Worm (Caenorhabditis elegans) whole organism, young adult: Measurements from ENCODE around the gene F33C8.2.

Source experiments
- B0035.1 ChIP-seq: sonication (generic microtip); optimal IDR thresholded peaks from 2 replicates; lab custom pipeline; 2016; ENCODE audit warnings: missing genetic modification characterization, mild to moderate bottlenecking, missing compliant biosample characterization, missing genotype, missing genetic modification reagents
- B0336.3 ChIP-seq: fragments of 200-800 bp; sonication (Bioruptor generic); IDR thresholded peaks from 2 replicates; pipeline ENCODE4 v1.3.6; 2022; ENCODE audit warnings: missing genetic modification characterization, missing compliant biosample characterization
- F57A8.1 ChIP-seq: fragments of 200-800 bp; sonication (Bioruptor generic); optimal IDR thresholded peaks from 2 replicates; lab custom pipeline; 2018; ENCODE audit warnings: mild to moderate bottlenecking, missing genetic modification characterization, moderate library complexity, missing compliant biosample characterization
- K11D2.4 ChIP-seq: fragments of 200-800 bp; sonication (Bioruptor generic); IDR thresholded peaks from 2 replicates; pipeline ENCODE4 v1.3.6; 2022; ENCODE audit warnings: missing genetic modification reagents, missing genetic modification characterization, missing compliant biosample characterization
- Y56A3A.18 ChIP-seq: fragments of 200-800 bp; sonication (Bioruptor generic); IDR thresholded peaks from 2 replicates; pipeline ENCODE4 v1.3.6; 2022; ENCODE audit warnings: missing genetic modification reagents, missing genetic modification characterization, missing compliant biosample characterization
- atf-7 ChIP-seq: sonication (generic microtip); optimal IDR thresholded peaks from 2 replicates; lab custom pipeline; 2017; ENCODE audit warnings: mild to moderate bottlenecking, missing genetic modification characterization, missing compliant biosample characterization
- ceh-100 ChIP-seq: fragments of 200-800 bp; sonication (Bioruptor generic); IDR thresholded peaks from 2 replicates; pipeline ENCODE4 v1.3.6; 2022; ENCODE audit warnings: missing genetic modification reagents, missing genetic modification characterization, missing compliant biosample characterization
- ceh-40 ChIP-seq: fragments of 200-800 bp; sonication (Bioruptor generic); IDR thresholded peaks from 2 replicates; pipeline ENCODE4 v1.3.6; 2022; ENCODE audit warnings: missing genetic modification characterization, missing compliant biosample characterization
- ceh-91 ChIP-seq: fragments of 200-800 bp; sonication (Bioruptor generic); IDR thresholded peaks from 2 replicates; pipeline ENCODE4 v1.3.6; 2022; ENCODE audit warnings: missing genetic modification reagents, missing genetic modification characterization, missing compliant biosample characterization
- die-1 ChIP-seq: sonication (generic microtip); optimal IDR thresholded peaks from 2 replicates; lab custom pipeline; 2016; ENCODE audit warnings: missing genotype, mild to moderate bottlenecking, missing genetic modification characterization, missing compliant biosample characterization
- dpff-1 ChIP-seq: sonication (generic microtip); optimal IDR thresholded peaks from 2 replicates; lab custom pipeline; 2017; ENCODE audit warnings: mild to moderate bottlenecking, missing genetic modification characterization, missing compliant biosample characterization
- egl-18 ChIP-seq: fragments of 200-800 bp; sonication (Bioruptor generic); IDR thresholded peaks from 2 replicates; pipeline ENCODE4 v1.3.6; 2022; ENCODE audit warnings: missing genetic modification reagents, missing genetic modification characterization, missing compliant biosample characterization
- egl-44 ChIP-seq: fragments of 200-800 bp; sonication (Bioruptor generic); IDR thresholded peaks from 2 replicates; pipeline ENCODE4 v1.3.6; 2022; ENCODE audit warnings: missing genetic modification reagents, missing genetic modification characterization, missing compliant biosample characterization
- hmg-20 ChIP-seq: fragments of 200-800 bp; sonication (Bioruptor generic); IDR thresholded peaks from 2 replicates; pipeline ENCODE4 v1.3.6; 2022; ENCODE audit warnings: missing genetic modification reagents, missing genetic modification characterization, missing compliant biosample characterization
- hrde-1 ChIP-seq: sonication (generic microtip); optimal IDR thresholded peaks from 2 replicates; lab custom pipeline; 2016; ENCODE audit warnings: missing genetic modification characterization, mild to moderate bottlenecking, missing compliant biosample characterization, moderate library complexity, missing genotype, missing genetic modification reagents, borderline replicate concordance
- lag-1 ChIP-seq: fragments of 200-800 bp; sonication (Bioruptor generic); IDR thresholded peaks from 2 replicates; pipeline ENCODE4 v1.3.6; 2022; ENCODE audit warnings: missing genetic modification reagents, missing genetic modification characterization, missing compliant biosample characterization
- let-607 ChIP-seq, 2 experiments: fragments of 200-800 bp in 1 of 2; sonication (Bioruptor generic) in 1 of 2; sonication (generic microtip) in 1 of 2; optimal IDR thresholded peaks; 2 replicates each; lab custom pipeline; 2016 to 2018; ENCODE audit warnings: mild to moderate bottlenecking in 2 of 2, missing compliant biosample characterization in 2 of 2, missing genetic modification characterization in 2 of 2, moderate library complexity in 2 of 2, missing genotype in 1 of 2
- lin-54 ChIP-seq: fragments of 200-800 bp; sonication (Bioruptor generic); optimal IDR thresholded peaks from 2 replicates; lab custom pipeline; 2018; ENCODE audit warnings: mild to moderate bottlenecking, missing genetic modification characterization, missing compliant biosample characterization
- lir-1 ChIP-seq: fragments of 200-800 bp; sonication (Bioruptor generic); conservative IDR thresholded peaks from 2 replicates; pipeline ENCODE4 v1.3.6; 2022; ENCODE audit warnings: missing genetic modification reagents, missing genetic modification characterization, missing compliant biosample characterization
- lsl-1 ChIP-seq: fragments of 200-800 bp; sonication (Bioruptor generic); optimal IDR thresholded peaks from 2 replicates; lab custom pipeline; 2018; ENCODE audit warnings: mild to moderate bottlenecking, missing genetic modification characterization, moderate library complexity, missing compliant biosample characterization
- madf-10 ChIP-seq: sonication (generic microtip); optimal IDR thresholded peaks from 2 replicates; lab custom pipeline; 2016; ENCODE audit warnings: mild to moderate bottlenecking, missing genetic modification characterization, missing compliant biosample characterization
- mcd-1 ChIP-seq: fragments of 200-800 bp; sonication (Bioruptor generic); IDR thresholded peaks from 2 replicates; pipeline ENCODE4 v1.3.6; 2022; ENCODE audit warnings: missing genetic modification reagents, missing genetic modification characterization, missing compliant biosample characterization
- mes-4 ChIP-seq: sonication (generic microtip); optimal IDR thresholded peaks from 2 replicates; lab custom pipeline; 2016; ENCODE audit warnings: missing genotype, missing genetic modification characterization, missing compliant biosample characterization
- nfya-2 ChIP-seq: fragments of 200-800 bp; sonication (Bioruptor generic); IDR thresholded peaks from 2 replicates; pipeline ENCODE4 v1.3.6; 2022; ENCODE audit warnings: missing genetic modification reagents, missing genetic modification characterization, missing compliant biosample characterization
- nhr-179 ChIP-seq: sonication (generic microtip); optimal IDR thresholded peaks from 2 replicates; lab custom pipeline; 2016; ENCODE audit warnings: mild to moderate bottlenecking, missing genetic modification characterization, missing compliant biosample characterization
- nhr-90 ChIP-seq: sonication (generic microtip); optimal IDR thresholded peaks from 2 replicates; lab custom pipeline; 2016; ENCODE audit warnings: missing genotype, mild to moderate bottlenecking, missing genetic modification characterization, missing compliant biosample characterization
- rcor-1 ChIP-seq: fragments of 200-800 bp; sonication (Bioruptor generic); IDR thresholded peaks from 2 replicates; pipeline ENCODE4 v1.3.6; 2022; ENCODE audit warnings: missing genetic modification reagents, missing genetic modification characterization, missing compliant biosample characterization
- rec-8 ChIP-seq, 2 experiments: sonication (generic microtip); optimal IDR thresholded peaks; 2 replicates each; lab custom pipeline; 2016; ENCODE audit warnings: mild to moderate bottlenecking in 2 of 2, missing genetic modification characterization in 2 of 2, missing genetic modification reagents in 2 of 2, missing genotype in 2 of 2, missing biosample characterization in 1 of 2, missing compliant biosample characterization in 1 of 2, moderate library complexity in 1 of 2
- snpc-1.1 ChIP-seq: sonication (generic microtip); optimal IDR thresholded peaks from 2 replicates; lab custom pipeline; 2017; ENCODE audit warnings: missing genetic modification characterization, mild to moderate bottlenecking, missing compliant biosample characterization, antibody characterized with exemption, moderate library complexity, missing genotype, missing genetic modification reagents; ENCODE audit not compliant: insufficient read depth
- snpc-3.4 ChIP-seq: sonication (generic microtip); optimal IDR thresholded peaks from 2 replicates; lab custom pipeline; 2017; ENCODE audit warnings: missing genetic modification characterization, mild to moderate bottlenecking, missing compliant biosample characterization, antibody characterized with exemption, moderate library complexity, missing genotype, missing genetic modification reagents
- snpc-4 ChIP-seq, 5 experiments: fragments of 150-350 bp in 1 of 5; sonication (generic microtip) in 4 of 5; optimal IDR thresholded peaks; 2 replicates each; lab custom pipeline; 2014 to 2018; ENCODE audit warnings: missing genetic modification characterization in 5 of 5, missing biosample characterization in 3 of 5, antibody characterized with exemption in 2 of 5, mild to moderate bottlenecking in 2 of 5, missing compliant biosample characterization in 2 of 5, missing genotype in 2 of 5, moderate library complexity in 2 of 5, missing genetic modification reagents in 1 of 5
- unc-62 ChIP-seq: fragments of 150-350 bp; optimal IDR thresholded peaks from 2 replicates; lab custom pipeline; 2014; ENCODE audit warnings: missing biosample characterization, missing genetic modification reagents, missing genetic modification characterization
- zfh-2 ChIP-seq: fragments of 200-800 bp; sonication (Bioruptor generic); conservative IDR thresholded peaks from 2 replicates; pipeline ENCODE4 v1.3.6; 2022; ENCODE audit warnings: missing genetic modification reagents, missing genetic modification characterization, missing compliant biosample characterization
- ztf-3 ChIP-seq: fragments of 200-800 bp; sonication (Bioruptor generic); optimal IDR thresholded peaks from 2 replicates; lab custom pipeline; 2018; ENCODE audit warnings: mild to moderate bottlenecking, missing genetic modification characterization, missing compliant biosample characterization
- ztf-6 ChIP-seq: fragments of 200-800 bp; sonication (Bioruptor generic); IDR thresholded peaks from 2 replicates; pipeline ENCODE4 v1.3.6; 2022; ENCODE audit warnings: missing genetic modification reagents, missing genetic modification characterization, missing compliant biosample characterization

The F33C8.2 gene

DNA sequence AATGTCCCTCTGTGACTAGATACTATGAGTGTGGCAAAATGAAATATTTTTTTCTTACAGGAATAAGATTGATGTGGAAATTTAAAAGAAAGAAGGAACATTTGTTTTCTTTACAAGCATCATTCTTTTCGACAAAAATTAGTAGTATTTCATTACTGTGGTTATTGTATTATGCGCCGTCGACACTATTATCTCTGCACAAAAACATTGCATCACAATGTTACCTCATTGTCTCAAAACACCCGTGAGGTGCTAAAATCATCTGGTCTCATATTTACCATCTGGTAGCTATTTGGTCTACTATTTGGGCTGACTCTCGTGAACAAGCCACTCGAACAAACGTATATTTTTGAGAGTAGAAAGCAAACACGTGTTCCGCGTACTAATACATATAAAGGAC, 38.4 kb downstream of the F33C8.2 start:
- TF ChIP-seq nhr-179 (tag; lab: Kevin White, UChicago) (no peak), nfya-2 (GFP tag; lab: Robert Waterston, UW) (no peak)

DNA sequence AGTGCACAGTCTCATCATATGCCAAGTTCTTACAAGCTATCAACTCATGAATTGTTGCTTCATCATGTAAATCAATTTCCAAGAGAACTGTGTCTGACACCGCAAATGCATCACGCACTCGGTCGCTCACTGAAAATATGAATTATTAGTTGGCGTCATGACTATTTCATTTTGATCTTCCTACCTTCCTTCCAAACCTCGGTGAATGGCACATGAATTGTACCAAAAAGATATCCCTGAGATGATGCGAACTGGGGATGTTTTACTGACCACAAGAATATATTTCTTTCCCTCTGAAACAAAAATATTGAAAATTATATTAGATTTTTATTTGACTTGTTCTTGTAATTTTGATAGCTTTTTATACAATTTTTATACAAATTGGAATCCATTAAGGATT, 39.0 kb downstream of the F33C8.2 start:
- TF ChIP-seq lsl-1 (GFP tag; lab: Kevin White, UChicago), result no peak
- TF ChIP-seq snpc-4 (GFP tag; optimal IDR thresholded peaks at IDR 0.05; lab: Kevin White, UChicago), result no peak
- no peak for TF ChIP-seq snpc-4 (tag; optimal IDR thresholded peaks at IDR 0.05; lab: Kevin White, UChicago)
- TF ChIP-seq rcor-1, result no peak
- no peak for TF ChIP-seq lin-54
- TF ChIP-seq ceh-91, result no peak
- no peak for TF ChIP-seq hrde-1 (tag; lab: Kevin White, UChicago)
- TF ChIP-seq ceh-100 (GFP tag; lab: Robert Waterston, UW), result no peak
- TF ChIP-seq rec-8 (tag; optimal IDR thresholded peaks at IDR 0.05; lab: Kevin White, UChicago), result no peak
- no peak for TF ChIP-seq egl-18 (GFP tag; lab: Robert Waterston, UW)
- no peak for TF ChIP-seq snpc-3.4 (tag; lab: Kevin White, UChicago)
- TF ChIP-seq dpff-1 (tag; lab: Kevin White, UChicago), result no peak
- TF ChIP-seq die-1, result no peak
- TF ChIP-seq K11D2.4, result no peak
- no peak for TF ChIP-seq ztf-3 (GFP tag; lab: Kevin White, UChicago)
- no peak for TF ChIP-seq ztf-6 (GFP tag; lab: Robert Waterston, UW)
- TF ChIP-seq F57A8.1 (GFP tag; lab: Kevin White, UChicago), result no peak

ce11 chrX:14761021-14761420, 39.8 kb downstream of the F33C8.2 start, which contains the start of gene C05G5.5:
Gene C05G5.5, minus strand, starts transcription at chrX:14761121.
- TF ChIP-seq madf-10 (tag; lab: Kevin White, UChicago), result no peak
- no peak for TF ChIP-seq lsl-1 (GFP tag; lab: Kevin White, UChicago)
- no peak for TF ChIP-seq nhr-90 (tag; lab: Kevin White, UChicago)
- TF ChIP-seq ceh-40 (GFP tag; lab: Robert Waterston, UW), result no peak
- TF ChIP-seq egl-44 (GFP tag; lab: Robert Waterston, UW), result no peak
- TF ChIP-seq mcd-1 (GFP tag; lab: Robert Waterston, UW), result no peak
- TF ChIP-seq unc-62 (GFP tag; lab: Kevin White, UChicago), result no peak
- TF ChIP-seq let-607 (tag; optimal IDR thresholded peaks at IDR 0.05; lab: Kevin White, UChicago), result no peak
- TF ChIP-seq lir-1, result no peak

DNA sequence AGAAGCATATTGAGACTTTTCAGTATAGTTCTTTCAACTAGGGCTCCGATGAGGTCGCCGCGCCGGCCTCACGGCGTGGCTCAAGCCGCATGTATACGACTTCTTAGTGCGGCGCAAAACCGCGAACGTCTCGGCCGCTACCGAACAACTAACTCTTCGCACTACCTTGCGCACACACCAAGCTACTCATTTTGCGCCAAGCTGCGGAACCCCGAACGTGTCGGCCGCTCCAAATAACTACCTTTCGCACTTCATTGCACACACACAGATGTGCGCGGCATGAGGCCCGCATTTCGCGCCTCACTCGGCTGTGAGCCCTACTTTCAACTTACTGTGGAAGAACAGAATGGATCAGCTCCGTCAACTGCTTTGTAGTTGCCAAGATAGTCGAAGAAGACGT, 46.6 kb downstream of the F33C8.2 start:
- TF ChIP-seq hmg-20 (GFP tag; lab: Robert Waterston, UW) (no peak), K11D2.4 (no peak), zfh-2 (GFP tag; lab: Robert Waterston, UW) (peak; percentile 66), Y56A3A.18 (GFP tag; lab: Robert Waterston, UW) (no peak), B0035.1 (no peak), snpc-4 (GFP tag; optimal IDR thresholded peaks at IDR 0.05; lab: Kevin White, UChicago) (no peak), snpc-4 (tag; optimal IDR thresholded peaks at IDR 0.05; lab: Kevin White, UChicago) (peak in 2 of 4 experiments; percentile 76 to 88), lag-1 (no peak), atf-7 (tag; lab: Kevin White, UChicago) (no peak), snpc-1.1 (tag; lab: Kevin White, UChicago) (peak; percentile 59), B0336.3 (GFP tag; lab: Robert Waterston, UW) (no peak), ceh-40 (GFP tag; lab: Robert Waterston, UW) (no peak), mes-4 (tag; lab: Kevin White, UChicago) (no peak)
